Fruit fly (Drosophila melanogaster) whole organism, adult: ENCODE results near the gene CG43117.

Experiments used
- CG12768 ChIP-seq: fragments of 200-800 bp; sonication (Bioruptor generic); optimal IDR thresholded peaks from 2 replicates; lab custom pipeline; 2017; ENCODE audit warnings: missing biosample characterization, missing genetic modification characterization, mild to moderate bottlenecking, moderate library complexity, missing genetic modification reagents
- CG5204 ChIP-seq: fragments of 200-800 bp; sonication (Bioruptor generic); optimal IDR thresholded peaks from 2 replicates; lab custom pipeline; 2016; ENCODE audit warnings: missing biosample characterization, missing genetic modification characterization
- CG7045 ChIP-seq: fragments of 200-800 bp; sonication (Bioruptor generic); optimal IDR thresholded peaks from 2 replicates; lab custom pipeline; 2017; ENCODE audit warnings: missing biosample characterization, mild to moderate bottlenecking, missing genetic modification characterization
- CG7101 ChIP-seq: fragments of 200-800 bp; sonication (Bioruptor generic); optimal IDR thresholded peaks from 2 replicates; lab custom pipeline; 2018; ENCODE audit warnings: missing biosample characterization, mild to moderate bottlenecking, missing genetic modification characterization, moderate library complexity
- Clk ChIP-seq: fragments of 200-800 bp; sonication (Bioruptor generic); optimal IDR thresholded peaks from 2 replicates; lab custom pipeline; 2017; ENCODE audit warnings: missing biosample characterization, missing genetic modification characterization
- bab1 ChIP-seq: fragments of 200-800 bp; sonication (Bioruptor generic); optimal IDR thresholded peaks from 3 replicates; lab custom pipeline; 2019; ENCODE audit warnings: missing biosample characterization, mild to moderate bottlenecking, missing genetic modification characterization, moderate library complexity

DNA sequence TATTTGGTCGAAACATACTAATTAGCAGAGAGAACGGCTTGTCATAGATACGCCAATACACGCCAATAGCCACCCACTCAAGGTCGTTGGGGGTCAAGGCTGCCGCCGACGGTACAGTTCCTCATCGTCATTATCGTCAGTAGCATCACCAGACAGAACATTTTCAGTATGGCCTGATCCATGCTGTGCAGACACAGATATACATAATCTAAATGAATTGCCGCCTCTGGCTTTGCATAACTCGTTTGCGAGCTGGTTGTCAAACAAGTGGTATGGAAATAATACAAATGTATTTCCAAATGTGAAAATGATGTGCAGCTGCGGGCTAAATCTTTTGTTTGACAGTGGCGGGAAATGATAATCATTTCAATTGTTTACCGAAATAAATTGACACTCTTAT, 8.6 kb downstream of the CG43117 start:
- no peak for TF ChIP-seq CG7101 (tag; lab: Kevin White, UChicago)
- TF ChIP-seq bab1 (GFP tag; lab: Kevin White, UChicago), result no peak
- TF ChIP-seq CG12768, result no peak
- no peak for TF ChIP-seq Clk
- no peak for TF ChIP-seq CG5204 (GFP tag; lab: Kevin White, UChicago)
- no peak for TF ChIP-seq CG7045 (GFP tag; lab: Kevin White, UChicago)
